Fruit fly (Drosophila melanogaster) whole organism, embryonic: Measurements from ENCODE around the gene RpL24-like.

Experiments
- Antp ChIP-seq: fragments of 200-800 bp; sonication (Bioruptor generic); optimal IDR thresholded peaks from 3 replicates; lab custom pipeline; 2016; ENCODE audit warnings: missing biosample characterization, missing genetic modification characterization
- Atf-2 ChIP-seq: fragments of 200-800 bp; sonication (Bioruptor generic); optimal IDR thresholded peaks from 2 replicates; lab custom pipeline; 2016; ENCODE audit warnings: missing biosample characterization, missing genetic modification characterization
- B-H1 ChIP-seq: fragments of 200-800 bp; sonication (Bioruptor generic); IDR thresholded peaks from 3 replicates; pipeline ENCODE4 v1.3.6; 2022; ENCODE audit warnings: missing biosample characterization, missing genetic modification characterization
- CG10462 ChIP-seq: fragments of 200-800 bp; sonication (Bioruptor generic); optimal IDR thresholded peaks from 2 replicates; lab custom pipeline; 2016; ENCODE audit warnings: missing biosample characterization, missing genetic modification characterization
- CG10654 ChIP-seq: fragments of 200-800 bp; sonication (Bioruptor generic); optimal IDR thresholded peaks from 2 replicates; lab custom pipeline; 2016; ENCODE audit warnings: missing biosample characterization, missing genetic modification characterization
- CG12155 ChIP-seq: fragments of 200-800 bp; sonication (Bioruptor generic); optimal IDR thresholded peaks from 3 replicates; lab custom pipeline; 2016; ENCODE audit warnings: missing biosample characterization, missing genetic modification characterization
- CG16813 ChIP-seq: fragments of 200-800 bp; sonication (Bioruptor generic); IDR thresholded peaks from 3 replicates; pipeline ENCODE4 v1.3.6; 2022; ENCODE audit warnings: missing biosample characterization, missing genetic modification characterization; ENCODE audit not compliant: partially characterized antibody
- CG17829 ChIP-seq: fragments of 200-800 bp; optimal IDR thresholded peaks from 2 replicates; lab custom pipeline; 2019; ENCODE audit warnings: missing biosample characterization, mild to moderate bottlenecking, missing genetic modification characterization, moderate library complexity
- CG18619 ChIP-seq: fragments of 200-800 bp; sonication (Bioruptor generic); optimal IDR thresholded peaks from 3 replicates; lab custom pipeline; 2017; ENCODE audit warnings: missing biosample characterization, mild to moderate bottlenecking, missing genetic modification characterization
- CG2129 ChIP-seq: fragments of 200-800 bp; sonication (Bioruptor generic); IDR thresholded peaks from 2 replicates; pipeline ENCODE4 v1.3.6; 2022; ENCODE audit warnings: missing biosample characterization, missing genetic modification characterization; ENCODE audit not compliant: partially characterized antibody
- CG2199 ChIP-seq: fragments of 200-800 bp; sonication (Bioruptor generic); IDR thresholded peaks from 3 replicates; pipeline ENCODE4 v1.3.6; 2022; ENCODE audit warnings: missing biosample characterization, missing genetic modification characterization
- CG3281 ChIP-seq: fragments of 200-800 bp; sonication (Bioruptor generic); optimal IDR thresholded peaks from 3 replicates; lab custom pipeline; 2017; ENCODE audit warnings: missing biosample characterization, mild to moderate bottlenecking, missing genetic modification characterization
- CG33557 ChIP-seq: fragments of 200-800 bp; sonication (Bioruptor generic); optimal IDR thresholded peaks from 2 replicates; lab custom pipeline; 2019; ENCODE audit warnings: missing biosample characterization, mild to moderate bottlenecking, missing genetic modification characterization, moderate library complexity
- CG34422 ChIP-seq: fragments of 200-800 bp; sonication (Bioruptor generic); IDR thresholded peaks from 3 replicates; pipeline ENCODE4 v1.3.6; 2022; ENCODE audit warnings: missing biosample characterization, missing genetic modification characterization
- CG4404 ChIP-seq: fragments of 200-800 bp; sonication (Bioruptor generic); IDR thresholded peaks from 2 replicates; pipeline ENCODE4 v1.3.6; 2022; ENCODE audit warnings: missing biosample characterization, missing genetic modification characterization
- CG4854 ChIP-seq: fragments of 200-800 bp; sonication (Bioruptor generic); optimal IDR thresholded peaks from 2 replicates; lab custom pipeline; 2016; ENCODE audit warnings: missing biosample characterization, missing genetic modification characterization, inconsistent platforms
- CG5245 ChIP-seq: fragments of 200-800 bp; sonication (Bioruptor generic); optimal IDR thresholded peaks from 3 replicates; lab custom pipeline; 2016; ENCODE audit warnings: missing biosample characterization, missing genetic modification characterization
- CG6654 ChIP-seq: fragments of 200-800 bp; sonication (Bioruptor generic); optimal IDR thresholded peaks from 2 replicates; lab custom pipeline; 2017; ENCODE audit warnings: missing biosample characterization, mild to moderate bottlenecking, missing genetic modification characterization
- CG7372 ChIP-seq: fragments of 200-800 bp; sonication (Bioruptor generic); IDR thresholded peaks from 2 replicates; pipeline ENCODE4 v1.3.6; 2022; ENCODE audit warnings: missing biosample characterization, missing genetic modification characterization
- CG7928 ChIP-seq: fragments of 200-800 bp; sonication (Bioruptor generic); optimal IDR thresholded peaks from 2 replicates; lab custom pipeline; 2017; ENCODE audit warnings: missing biosample characterization, mild to moderate bottlenecking, missing genetic modification characterization
- CG8290 ChIP-seq, 3 experiments: fragments of 200-800 bp; sonication (Bioruptor generic); optimal IDR thresholded peaks; 2 replicates each; lab custom pipeline; 2016 to 2019; ENCODE audit warnings: missing biosample characterization in 3 of 3, missing genetic modification characterization in 3 of 3, mild to moderate bottlenecking in 2 of 3, moderate library complexity in 1 of 3
- D ChIP-seq, 2 experiments: fragments of 200-800 bp in 1 of 2; fragments of >200 bp in 1 of 2; sonication (Bioruptor generic) in 1 of 2; optimal IDR thresholded peaks; 2 replicates in 1 of 2; 3 replicates in 1 of 2; lab custom pipeline; 2017; ENCODE audit warnings: mild to moderate bottlenecking in 1 of 2, missing biosample characterization in 1 of 2, missing genetic modification characterization in 1 of 2, missing genetic modification reagents in 1 of 2
- Dbx ChIP-seq: fragments of 200-800 bp; sonication (Bioruptor generic); IDR thresholded peaks from 3 replicates; pipeline ENCODE4 v1.3.6; 2022; ENCODE audit warnings: missing biosample characterization, missing genetic modification characterization
- ERR ChIP-seq: fragments of 200-800 bp; sonication (Bioruptor generic); optimal IDR thresholded peaks from 2 replicates; lab custom pipeline; 2016; ENCODE audit warnings: missing biosample characterization, missing genetic modification characterization
- Gug ChIP-seq: fragments of 200-800 bp; sonication (Bioruptor generic); IDR thresholded peaks from 4 replicates; pipeline ENCODE4 v1.3.6; 2022; ENCODE audit warnings: missing biosample characterization, missing genetic modification characterization
- HLH4C ChIP-seq: fragments of 200-800 bp; sonication (Bioruptor generic); IDR thresholded peaks from 3 replicates; pipeline ENCODE4 v1.3.6; 2022; ENCODE audit warnings: missing biosample characterization, missing genetic modification characterization; ENCODE audit not compliant: partially characterized antibody
- Hmr ChIP-seq: fragments of 200-800 bp; sonication (Bioruptor generic); optimal IDR thresholded peaks from 3 replicates; lab custom pipeline; 2017; ENCODE audit warnings: mild to moderate bottlenecking, missing biosample characterization, missing genetic modification reagents, missing genetic modification characterization
- Poxn ChIP-seq: fragments of 200-800 bp; sonication (Bioruptor generic); IDR thresholded peaks from 2 replicates; pipeline ENCODE4 v1.3.6; 2022; ENCODE audit warnings: missing biosample characterization, missing genetic modification characterization
- Ravus ChIP-seq: fragments of 200-800 bp; sonication (Bioruptor generic); IDR thresholded peaks from 2 replicates; pipeline ENCODE4 v1.3.6; 2022; ENCODE audit warnings: missing biosample characterization, missing genetic modification characterization
- Side ChIP-seq: fragments of 200-800 bp; sonication (Bioruptor generic); optimal IDR thresholded peaks from 2 replicates; lab custom pipeline; 2016; ENCODE audit warnings: missing biosample characterization, missing genetic modification characterization
- Sox102F ChIP-seq: fragments of 200-800 bp; sonication (Bioruptor generic); optimal IDR thresholded peaks from 2 replicates; lab custom pipeline; 2018; ENCODE audit warnings: missing biosample characterization, mild to moderate bottlenecking, missing genetic modification characterization, moderate library complexity
- Sry-β ChIP-seq: fragments of 200-800 bp; sonication (Bioruptor generic); optimal IDR thresholded peaks from 2 replicates; lab custom pipeline; 2018; ENCODE audit warnings: missing biosample characterization, mild to moderate bottlenecking, missing genetic modification characterization, moderate library complexity
- Ssrp ChIP-seq: fragments of 200-800 bp; sonication (Bioruptor generic); optimal IDR thresholded peaks from 2 replicates; lab custom pipeline; 2018; ENCODE audit warnings: missing biosample characterization, mild to moderate bottlenecking, missing genetic modification characterization, moderate library complexity
- abd-A ChIP-seq: fragments of 200-800 bp; sonication (Bioruptor generic); optimal IDR thresholded peaks from 3 replicates; lab custom pipeline; 2019; ENCODE audit warnings: missing biosample characterization, mild to moderate bottlenecking, missing genetic modification characterization, moderate library complexity
- ac ChIP-seq: fragments of 200-800 bp; sonication (Bioruptor generic); optimal IDR thresholded peaks from 3 replicates; lab custom pipeline; 2017; ENCODE audit warnings: missing biosample characterization, mild to moderate bottlenecking, missing genetic modification characterization
- cas ChIP-seq: fragments of 200-800 bp; sonication (Bioruptor generic); IDR thresholded peaks from 2 replicates; pipeline ENCODE4 v1.3.6; 2022; ENCODE audit warnings: missing biosample characterization, missing genetic modification characterization
- dati ChIP-seq: fragments of 200-800 bp; sonication (Bioruptor generic); IDR thresholded peaks from 2 replicates; pipeline ENCODE4 v1.3.6; 2022; ENCODE audit warnings: missing biosample characterization, missing genetic modification characterization
- dpn ChIP-seq, 2 experiments: fragments of 200-800 bp; sonication (Bioruptor generic); optimal IDR thresholded peaks; 3 replicates each; lab custom pipeline; 2016; ENCODE audit warnings: missing biosample characterization in 2 of 2, missing genetic modification characterization in 2 of 2
- dysf ChIP-seq: fragments of 200-800 bp; sonication (Bioruptor generic); IDR thresholded peaks from 3 replicates; pipeline ENCODE4 v1.3.6; 2022; ENCODE audit warnings: missing biosample characterization, missing genetic modification characterization
- esg ChIP-seq: fragments of 200-800 bp; sonication (Bioruptor generic); conservative IDR thresholded peaks from 2 replicates; pipeline ENCODE4 v1.3.6; 2022; ENCODE audit warnings: missing biosample characterization, missing genetic modification characterization
- gfzf ChIP-seq: fragments of 200-800 bp; sonication (Bioruptor generic); optimal IDR thresholded peaks from 2 replicates; lab custom pipeline; 2016; ENCODE audit warnings: missing biosample characterization, mild to moderate bottlenecking, missing genetic modification characterization, moderate library complexity
- grn ChIP-seq: fragments of 200-800 bp; sonication (Bioruptor generic); optimal IDR thresholded peaks from 3 replicates; lab custom pipeline; 2017; ENCODE audit warnings: missing biosample characterization, missing genetic modification characterization
- insv ChIP-seq, 2 experiments: fragments of 200-800 bp; sonication (Bioruptor generic); optimal IDR thresholded peaks; 3 replicates each; lab custom pipeline; 2016 to 2018; ENCODE audit warnings: missing biosample characterization in 2 of 2, missing genetic modification characterization in 2 of 2
- lab ChIP-seq: fragments of 200-800 bp; sonication (Bioruptor generic); optimal IDR thresholded peaks from 3 replicates; lab custom pipeline; 2017; ENCODE audit warnings: missing biosample characterization, missing genetic modification characterization, mild to moderate bottlenecking, moderate library complexity, missing genetic modification reagents
- mirr ChIP-seq: fragments of 200-800 bp; sonication (Bioruptor generic); optimal IDR thresholded peaks from 3 replicates; lab custom pipeline; 2018; ENCODE audit warnings: missing biosample characterization, mild to moderate bottlenecking, missing genetic modification characterization
- otp ChIP-seq: fragments of 200-800 bp; sonication (Bioruptor generic); IDR thresholded peaks from 3 replicates; pipeline ENCODE4, ENCODE4 v1.3.6; 2022; ENCODE audit warnings: missing biosample characterization, missing genetic modification characterization
- pros ChIP-seq: fragments of 200-800 bp; sonication (Bioruptor generic); optimal IDR thresholded peaks from 3 replicates; lab custom pipeline; 2019; ENCODE audit warnings: missing biosample characterization, mild to moderate bottlenecking, missing genetic modification characterization, moderate library complexity
- ssp ChIP-seq: fragments of 200-800 bp; sonication (Bioruptor generic); IDR thresholded peaks from 2 replicates; pipeline ENCODE4 v1.3.6; 2022; ENCODE audit warnings: missing biosample characterization, missing genetic modification characterization
- toy ChIP-seq: fragments of 200-800 bp; sonication (Bioruptor generic); IDR thresholded peaks from 2 replicates; pipeline ENCODE4 v1.3.6; 2022; ENCODE audit warnings: missing biosample characterization, missing genetic modification characterization
- usp ChIP-seq: fragments of >200 bp; optimal IDR thresholded peaks from 2 replicates; lab custom pipeline; 2017; ENCODE audit warnings: missing biosample characterization, missing genetic modification characterization

Gene RpL24-like

dm6 chr3R:11392805-11393204, 38.6 kb downstream of the RpL24-like start (continued):
- TF ChIP-seq CG4854 (GFP tag; lab: Kevin White, UChicago): no peak
- 0 out of 3 replicates have a peak, but pooled peaks have one; percentile 21 for TF ChIP-seq CG2199 (GFP tag; lab: Robert Waterston, UW)
- peak; percentile 2 to 73 for TF ChIP-seq dpn (GFP tag; optimal IDR thresholded peaks at IDR 0.05; lab: Kevin White, UChicago)
- TF ChIP-seq Hmr (GFP tag; lab: Kevin White, UChicago): peak; percentile 51
- no peak for TF ChIP-seq lab (GFP tag; lab: Kevin White, UChicago)
- TF ChIP-seq grn (GFP tag; lab: Kevin White, UChicago): no peak
- peak; percentile 59; the same call in 1 of the 2 replicates for TF ChIP-seq dati (GFP tag; lab: Robert Waterston, UW)
- no peak for TF ChIP-seq Ravus (GFP tag; lab: Robert Waterston, UW)
- TF ChIP-seq D (optimal IDR thresholded peaks at IDR 0.05; lab: Kevin White, UChicago): no peak
- peak; percentile 75 for TF ChIP-seq D (GFP tag; optimal IDR thresholded peaks at IDR 0.05; lab: Kevin White, UChicago)
- TF ChIP-seq Ssrp: peak; percentile 45
- TF ChIP-seq CG34422 (GFP tag; lab: Robert Waterston, UW): no peak
- TF ChIP-seq Antp (GFP tag; lab: Kevin White, UChicago): no peak
- TF ChIP-seq Dbx (GFP tag; lab: Robert Waterston, UW): no peak
- no peak for TF ChIP-seq toy (GFP tag; lab: Robert Waterston, UW)
- no peak for TF ChIP-seq HLH4C (GFP tag; lab: Robert Waterston, UW)
- TF ChIP-seq CG7928 (GFP tag; lab: Kevin White, UChicago): no peak
- TF ChIP-seq CG10654 (GFP tag; lab: Kevin White, UChicago): peak; percentile 59
- peak; percentile 30 for TF ChIP-seq CG10462 (GFP tag; lab: Kevin White, UChicago)
- TF ChIP-seq gfzf (GFP tag; lab: Kevin White, UChicago): no peak
- peak; percentile 33 for TF ChIP-seq Sry-β (GFP tag; lab: Kevin White, UChicago)
- TF ChIP-seq dysf (GFP tag; lab: Robert Waterston, UW): peak; percentile 40; the same call in 2 of the 3 replicates
- no peak for TF ChIP-seq ERR (GFP tag; lab: Kevin White, UChicago)
- no peak for TF ChIP-seq usp
- no peak for TF ChIP-seq mirr
- TF ChIP-seq Sox102F (GFP tag; lab: Kevin White, UChicago): no peak
- peak; percentile 54 for TF ChIP-seq Atf-2
- peak in 1 of 2 experiments; percentile 57 for TF ChIP-seq insv (GFP tag; optimal IDR thresholded peaks at IDR 0.05; lab: Kevin White, UChicago)
- TF ChIP-seq CG5245 (GFP tag; lab: Kevin White, UChicago): peak; percentile 47
- no peak for TF ChIP-seq CG17829 (tag; lab: Kevin White, UChicago)
- no peak; the same call in 1 of the 2 replicates for TF ChIP-seq esg
- peak; percentile 72 for TF ChIP-seq Side (GFP tag; lab: Kevin White, UChicago)
- TF ChIP-seq pros: peak; percentile 41
- TF ChIP-seq CG2129: no peak
- no peak; the same call in none of the 2 replicates for TF ChIP-seq CG7372 (GFP tag; lab: Robert Waterston, UW)
- no peak for TF ChIP-seq abd-A (tag; lab: Kevin White, UChicago)
- peak; percentile 57; the same call in 2 of the 4 replicates for TF ChIP-seq Gug (GFP tag; lab: Robert Waterston, UW)
- peak; percentile 86 for TF ChIP-seq CG33557
- no peak for TF ChIP-seq Poxn (GFP tag; lab: Robert Waterston, UW)
- TF ChIP-seq CG6654 (GFP tag; lab: Kevin White, UChicago): peak; percentile 57
- TF ChIP-seq CG4404 (GFP tag; lab: Robert Waterston, UW): peak; percentile 63
- TF ChIP-seq CG3281 (GFP tag; lab: Kevin White, UChicago): no peak
- no peak for TF ChIP-seq CG12155
- peak; percentile 45; the same call in 1 of the 2 replicates for TF ChIP-seq ssp
- peak; percentile 94 for TF ChIP-seq ac
- TF ChIP-seq CG16813 (GFP tag; lab: Robert Waterston, UW): no peak
- no peak for TF ChIP-seq cas
- TF ChIP-seq otp: peak; percentile 79
- peak; percentile 73 for TF ChIP-seq CG18619 (GFP tag; lab: Kevin White, UChicago)
- TF ChIP-seq B-H1 (GFP tag; lab: Robert Waterston, UW): 0 out of 3 replicates have a peak, but pooled peaks have one; percentile 31
- peak; percentile 90 for TF ChIP-seq CG8290 (GFP tag; optimal IDR thresholded peaks at IDR 0.05; lab: Kevin White, UChicago)
- TF ChIP-seq CG8290 (tag; optimal IDR thresholded peaks at IDR 0.05; lab: Kevin White, UChicago): peak; percentile 83 to 96
